Worm (Caenorhabditis elegans): ENCODE data around the gene W05H7.1.

The W05H7.1 gene

DNA sequence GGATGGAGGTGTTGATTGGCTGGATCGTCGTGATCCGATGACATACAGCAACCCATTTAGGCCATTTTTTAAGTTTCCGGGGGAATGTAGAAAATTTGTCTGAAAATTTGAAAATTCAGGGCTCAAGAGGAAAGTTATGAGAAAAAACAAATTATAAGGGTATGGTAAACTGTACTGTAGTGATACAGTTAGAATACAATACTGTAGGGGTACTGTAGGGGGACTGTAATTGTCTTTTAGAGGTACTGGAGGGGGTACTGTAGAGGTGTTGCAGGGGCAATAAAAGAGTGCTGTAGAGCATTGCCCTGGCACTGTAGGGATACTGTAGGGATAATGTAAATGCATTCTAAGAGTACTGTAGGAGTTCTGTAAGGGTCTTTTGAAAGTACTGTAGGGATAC is 14.1 kb downstream of the W05H7.1 start, which contains the start of gene D1005.6:
TSS of gene D1005.6 (minus strand) at position 101 of the 400 bp plus-strand sequence.
- TF ChIP-seq sea-2 (GFP tag; IDR thresholded peaks at IDR 0.05): no peak
- no peak for TF ChIP-seq F22D6.2 (tag; optimal IDR thresholded peaks at IDR 0.05)
- TF ChIP-seq tlf-1 (GFP tag; optimal IDR thresholded peaks at IDR 0.05): no peak
- TF ChIP-seq Y53F4B.3 (GFP tag; IDR thresholded peaks at IDR 0.05): no peak
- no peak for TF ChIP-seq ZK185.1 (tag; optimal IDR thresholded peaks at IDR 0.05; ENCODE audit: poor library complexity, severe bottlenecking)
- no peak for TF ChIP-seq F57A8.1 (GFP tag; optimal IDR thresholded peaks at IDR 0.05)
- no peak for TF ChIP-seq pbrm-1 (GFP tag; IDR thresholded peaks at IDR 0.05)
- no peak for TF ChIP-seq ccch-3 (GFP tag; optimal IDR thresholded peaks at IDR 0.05)
- no peak for TF ChIP-seq attf-6 (GFP tag; IDR thresholded peaks at IDR 0.05)
- no peak for TF ChIP-seq nhr-80 (tag; optimal IDR thresholded peaks at IDR 0.05)
- no peak for TF ChIP-seq B0261.1 (tag; optimal IDR thresholded peaks at IDR 0.05)
- TF ChIP-seq ceh-27 (GFP tag; optimal IDR thresholded peaks at IDR 0.05): no peak
- no peak for TF ChIP-seq F10E7.11 (tag; optimal IDR thresholded peaks at IDR 0.05)
- TF ChIP-seq unc-130 (GFP tag; optimal IDR thresholded peaks at IDR 0.05): no peak
- TF ChIP-seq mcd-1 (GFP tag; IDR thresholded peaks at IDR 0.05): no peak
- TF ChIP-seq let-607 (tag; optimal IDR thresholded peaks at IDR 0.05): no peak
- no peak for TF ChIP-seq madf-8 (GFP tag; conservative IDR thresholded peaks at IDR 0.05)
- no peak for TF ChIP-seq mel-28 (tag; optimal IDR thresholded peaks at IDR 0.05; ENCODE audit: borderline replicate concordance)

DNA sequence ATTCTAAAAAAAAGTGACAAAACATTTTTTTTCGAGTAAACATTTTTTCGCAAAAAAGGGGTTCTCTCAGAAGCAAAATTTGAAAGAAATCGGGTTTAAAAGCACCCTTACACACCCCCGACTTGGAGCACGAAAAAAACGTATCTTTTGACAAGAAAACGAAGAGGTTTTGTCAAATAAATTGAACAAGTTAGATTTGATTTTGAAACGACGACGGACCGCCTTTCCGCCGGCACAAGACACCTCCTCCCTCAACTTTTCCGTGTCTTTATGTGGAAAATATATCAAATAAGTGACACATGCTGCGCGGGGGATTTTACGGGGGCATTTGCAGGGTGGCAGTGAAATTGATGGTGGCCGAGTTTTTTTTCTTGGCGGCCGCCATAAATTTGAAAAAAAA is 17.5 kb downstream of the W05H7.1 start:
- TF ChIP-seq rec-8 (tag; optimal IDR thresholded peaks at IDR 0.05) (no peak), B0261.1 (tag; optimal IDR thresholded peaks at IDR 0.05) (no peak), sdz-38 (tag; optimal IDR thresholded peaks at IDR 0.05) (no peak), ama-1 (optimal IDR thresholded peaks at IDR 0.05) (no peak), ama-1 (GFP tag; optimal IDR thresholded peaks at IDR 0.05) (no peak), F37B4.10 (GFP tag; IDR thresholded peaks at IDR 0.05) (no peak), sptf-2 (GFP tag; optimal IDR thresholded peaks at IDR 0.05) (no peak), T26A5.8 (tag; optimal IDR thresholded peaks at IDR 0.05) (no peak), Y53F4B.3 (GFP tag; IDR thresholded peaks at IDR 0.05) (no peak), F22D6.2 (tag; optimal IDR thresholded peaks at IDR 0.05) (no peak), lag-1 (GFP tag; IDR thresholded peaks at IDR 0.05) (no peak), mxl-1 (tag; optimal IDR thresholded peaks at IDR 0.05) (no peak), Y56A3A.18 (GFP tag; IDR thresholded peaks at IDR 0.05) (no peak), dpl-1 (GFP tag; optimal IDR thresholded peaks at IDR 0.05) (no peak), ceh-100 (GFP tag; IDR thresholded peaks at IDR 0.05) (no peak), F49E8.2 (tag; optimal IDR thresholded peaks at IDR 0.05; ENCODE audit: insufficient read depth) (no peak), ztf-26 (tag; optimal IDR thresholded peaks at IDR 0.05) (no peak), Y95B8A.8 (GFP tag; IDR thresholded peaks at IDR 0.05) (no peak)

DNA sequence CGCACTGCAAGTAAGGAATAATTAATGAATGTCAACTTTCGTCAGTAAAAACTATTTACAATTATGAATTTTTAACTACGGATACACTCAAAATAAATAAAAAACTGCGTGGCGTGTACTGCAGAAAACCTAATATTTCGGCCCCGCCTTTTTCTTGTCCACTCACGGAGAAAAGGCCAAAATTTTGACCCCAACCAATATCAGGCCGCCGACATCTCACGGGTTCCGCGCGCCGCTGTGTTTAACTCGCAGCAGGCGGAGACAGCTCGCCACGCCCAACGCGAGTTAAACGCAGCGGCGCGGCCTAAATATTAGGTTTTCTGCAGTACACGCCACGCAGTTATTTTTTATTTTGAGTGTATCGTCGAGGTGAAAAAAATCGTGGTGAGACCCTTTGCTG is 20.7 kb downstream of the W05H7.1 start:
- TF ChIP-seq ceh-79 (tag; optimal IDR thresholded peaks at IDR 0.05) (no peak), tlf-1 (GFP tag; optimal IDR thresholded peaks at IDR 0.05) (no peak), cebp-1 (GFP tag; IDR thresholded peaks at IDR 0.05) (no peak), cebp-1 (tag; optimal IDR thresholded peaks at IDR 0.05) (peak; percentile 73), nfya-1 (tag; optimal IDR thresholded peaks at IDR 0.05; ENCODE audit: borderline replicate concordance, insufficient read depth) (no peak), Y53G8AR.9 (GFP tag; conservative IDR thresholded peaks at IDR 0.05) (no peak), ets-4 (GFP tag; optimal IDR thresholded peaks at IDR 0.05) (no peak), snpc-4 (GFP tag; optimal IDR thresholded peaks at IDR 0.05) (no peak), snpc-4 (tag; optimal IDR thresholded peaks at IDR 0.05) (peak in 2 of 4 experiments; percentile 78 to 81), ekl-4 (GFP tag; IDR thresholded peaks at IDR 0.05) (no peak)

All from whole organism, young adult.